Fruit fly (Drosophila melanogaster) whole organism, wandering third instar larva: ENCODE measurements around the gene uncNacbeta.

ENCODE experiments used
- ey ChIP-seq: fragments of 200-800 bp; sonication (Bioruptor generic); optimal IDR thresholded peaks from 2 replicates; lab custom pipeline; 2016; ENCODE audit warnings: missing biosample characterization, missing genetic modification characterization
- fru ChIP-seq: fragments of 200-800 bp; sonication (Bioruptor generic); optimal IDR thresholded peaks from 3 replicates; lab custom pipeline; 2016; ENCODE audit warnings: missing biosample characterization, mild to moderate bottlenecking, missing genetic modification characterization

DNA sequence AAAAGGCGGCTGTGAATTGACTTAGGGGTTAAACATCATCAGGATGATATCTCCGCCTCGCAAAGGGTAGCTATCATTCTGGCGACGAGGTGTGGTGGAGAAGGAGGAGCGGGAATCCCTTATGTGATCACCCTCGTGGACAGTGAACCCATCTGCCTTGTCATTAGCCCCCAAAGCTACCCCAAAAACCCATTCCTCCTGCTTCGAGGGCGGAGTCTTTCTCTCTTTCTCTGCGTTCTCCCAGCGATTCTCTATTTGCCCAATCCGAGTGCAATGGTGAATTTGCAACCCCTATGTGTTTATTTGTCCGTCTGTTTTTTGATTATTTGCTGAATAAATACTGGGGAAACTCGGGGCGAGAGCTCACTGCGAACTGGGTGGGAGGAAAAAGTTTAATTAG lies 21.6 kb upstream of the uncNacbeta start:
- no peak for TF ChIP-seq fru (GFP tag; lab: Kevin White, UChicago)
- no peak for TF ChIP-seq ey (GFP tag; lab: Kevin White, UChicago)
